Fruit fly (Drosophila melanogaster): ENCODE data around the gene CG13640.

The CG13640 gene

dm6 chr3R:24841635-24842034 lies 20.3 kb downstream of the CG13640 start, which contains the start of gene Esp:
Gene Esp (plus strand): TSS chr3R:24841935.
- TF ChIP-seq Eip93F (GFP tag; optimal IDR thresholded peaks at IDR 0.05) (no peak), pdm3 (GFP tag; optimal IDR thresholded peaks at IDR 0.05) (no peak), Hr4 (GFP tag; optimal IDR thresholded peaks at IDR 0.05) (no peak)

- no peak for TF ChIP-seq fd59A (GFP tag; optimal IDR thresholded peaks at IDR 0.05)
- no peak for TF ChIP-seq CG3032 (tag; optimal IDR thresholded peaks at IDR 0.05)
- TF ChIP-seq CG34406 (GFP tag; optimal IDR thresholded peaks at IDR 0.05), result no peak
- no peak for TF ChIP-seq Hr39 (GFP tag; optimal IDR thresholded peaks at IDR 0.05)
- TF ChIP-seq dsx (GFP tag; optimal IDR thresholded peaks at IDR 0.05; ENCODE audit: poor library complexity, severe bottlenecking), result no peak
- no peak for TF ChIP-seq vri (GFP tag; optimal IDR thresholded peaks at IDR 0.05)
- TF ChIP-seq Eip93F (GFP tag; optimal IDR thresholded peaks at IDR 0.05), result no peak
- no peak for TF ChIP-seq OdsH (GFP tag; optimal IDR thresholded peaks at IDR 0.05)
- TF ChIP-seq CG32006 (GFP tag; optimal IDR thresholded peaks at IDR 0.05), result no peak
Observed at dm6 chr3R:24841063-24841462, 20.9 kb downstream of the CG13640 start, which contains the start of gene CG33658. Gene CG33658 (minus strand): TSS chr3R:24841163.

- TF ChIP-seq acj6 (GFP tag; optimal IDR thresholded peaks at IDR 0.05) (no peak), Met (GFP tag; optimal IDR thresholded peaks at IDR 0.05) (no peak), eg (GFP tag; IDR thresholded peaks at IDR 0.05) (no peak), CG6854 (GFP tag; optimal IDR thresholded peaks at IDR 0.05) (no peak), Hr4 (GFP tag; optimal IDR thresholded peaks at IDR 0.05) (no peak), CG15336 (GFP tag; IDR thresholded peaks at IDR 0.05) (no peak), Sox15 (GFP tag; optimal IDR thresholded peaks at IDR 0.05) (no peak), CG11762 (GFP tag; optimal IDR thresholded peaks at IDR 0.05; ENCODE audit: insufficient read depth) (no peak), CG10669 (GFP tag; optimal IDR thresholded peaks at IDR 0.05) (no peak), esn (GFP tag; optimal IDR thresholded peaks at IDR 0.05) (no peak), CG3032 (tag; optimal IDR thresholded peaks at IDR 0.05) (no peak), lz (GFP tag; optimal IDR thresholded peaks at IDR 0.05) (no peak), ss (GFP tag; optimal IDR thresholded peaks at IDR 0.05) (no peak), CG3919 (GFP tag; optimal IDR thresholded peaks at IDR 0.05) (no peak)
Observed at dm6 chr3R:24833652-24834051, 28.3 kb downstream of the CG13640 start, which contains the start of gene sosie. Gene sosie (plus strand): TSS chr3R:24833952.

dm6 chr3R:24829887-24830351 lies 32.0 kb downstream of the CG13640 start, which contains the start of the genes Kaz and CG43273:
Gene Kaz (minus strand): TSS chr3R:24829959.
Gene CG43273 (plus strand): TSS chr3R:24830301.
- TF ChIP-seq CG32006 (GFP tag; optimal IDR thresholded peaks at IDR 0.05), result no peak
- no peak for TF ChIP-seq Ets96B (tag; optimal IDR thresholded peaks at IDR 0.05)
- TF ChIP-seq CG34406 (GFP tag; optimal IDR thresholded peaks at IDR 0.05), result peak; percentile 35
- TF ChIP-seq salr (GFP tag; optimal IDR thresholded peaks at IDR 0.05), result no peak
- peak; percentile 67 for TF ChIP-seq Hr4 (GFP tag; optimal IDR thresholded peaks at IDR 0.05)
- peak; percentile 6 for TF ChIP-seq fd59A (GFP tag; optimal IDR thresholded peaks at IDR 0.05)
- no peak for TF ChIP-seq CG11294 (GFP tag; IDR thresholded peaks at IDR 0.05)
- TF ChIP-seq CG7368 (GFP tag; optimal IDR thresholded peaks at IDR 0.05), result no peak
- TF ChIP-seq CG8632 (GFP tag; optimal IDR thresholded peaks at IDR 0.05), result peak; percentile 4
- no peak for TF ChIP-seq dac (GFP tag; optimal IDR thresholded peaks at IDR 0.05)
- no peak for TF ChIP-seq CG4318 (GFP tag; optimal IDR thresholded peaks at IDR 0.05)
- TF ChIP-seq CG3919 (GFP tag; optimal IDR thresholded peaks at IDR 0.05), result no peak
- TF ChIP-seq Hr39 (GFP tag; optimal IDR thresholded peaks at IDR 0.05), result peak; percentile 26
- no peak for TF ChIP-seq ss (GFP tag; optimal IDR thresholded peaks at IDR 0.05)
- TF ChIP-seq CG10631 (GFP tag; optimal IDR thresholded peaks at IDR 0.05), result peak; percentile 66
- no peak for TF ChIP-seq CG31627 (GFP tag; optimal IDR thresholded peaks at IDR 0.05)
- TF ChIP-seq CG8319 (GFP tag; optimal IDR thresholded peaks at IDR 0.05), result no peak
- TF ChIP-seq Eip78C (GFP tag), result peak; percentile 89
- TF ChIP-seq acj6 (GFP tag; optimal IDR thresholded peaks at IDR 0.05), result peak; percentile 64
- peak; percentile 68 for TF ChIP-seq svp (GFP tag)
- TF ChIP-seq pdm3 (GFP tag; optimal IDR thresholded peaks at IDR 0.05), result no peak
- peak; percentile 74 for TF ChIP-seq Sox14 (GFP tag; optimal IDR thresholded peaks at IDR 0.05)
- no peak for TF ChIP-seq net (GFP tag; optimal IDR thresholded peaks at IDR 0.05)
- TF ChIP-seq Blimp-1 (GFP tag; optimal IDR thresholded peaks at IDR 0.05), result no peak
- TF ChIP-seq Smox (GFP tag; optimal IDR thresholded peaks at IDR 0.05), result peak; percentile 61
- no peak for TF ChIP-seq CG15336 (GFP tag; IDR thresholded peaks at IDR 0.05)
- TF ChIP-seq Lpt (GFP tag; optimal IDR thresholded peaks at IDR 0.05), result no peak
- peak; percentile 36 for TF ChIP-seq Ets21C (GFP tag; optimal IDR thresholded peaks at IDR 0.05)
- TF ChIP-seq Sox15 (GFP tag; optimal IDR thresholded peaks at IDR 0.05), result peak; percentile 24
- no peak for TF ChIP-seq Eip75B (GFP tag; optimal IDR thresholded peaks at IDR 0.05)
- no peak for TF ChIP-seq Eip93F (GFP tag; optimal IDR thresholded peaks at IDR 0.05)
- TF ChIP-seq lz (GFP tag; optimal IDR thresholded peaks at IDR 0.05), result peak; percentile 60
- TF ChIP-seq spab (GFP tag; optimal IDR thresholded peaks at IDR 0.05), result no peak
- TF ChIP-seq CG6808 (GFP tag; optimal IDR thresholded peaks at IDR 0.05), result no peak

All from whole organism, prepupa.